Worm (Caenorhabditis elegans) whole organism, L4 larva: ENCODE data around the gene gid-8.

Experiments used
- ceh-28 ChIP-seq: fragments of 150-350 bp; optimal IDR thresholded peaks from 2 replicates; lab custom pipeline; 2014; ENCODE audit warnings: missing biosample characterization, missing genetic modification reagents, missing genetic modification characterization
- dmd-8 ChIP-seq: fragments of 200-800 bp; sonication (Bioruptor generic); IDR thresholded peaks from 2 replicates; pipeline ENCODE4 v1.3.6; 2022; ENCODE audit warnings: missing genetic modification characterization, missing compliant biosample characterization
- hlh-30 ChIP-seq: sonication (generic microtip); optimal IDR thresholded peaks from 2 replicates; lab custom pipeline; 2017; ENCODE audit warnings: antibody characterized with exemption, mild to moderate bottlenecking, missing genetic modification characterization, missing compliant biosample characterization; ENCODE audit not compliant: insufficient read depth
- mdt-29 ChIP-seq: fragments of 200-800 bp; sonication (Bioruptor generic); IDR thresholded peaks from 2 replicates; pipeline ENCODE4 v1.3.6; 2022; ENCODE audit warnings: missing genetic modification reagents, missing genetic modification characterization, missing compliant biosample characterization
- nhr-42 ChIP-seq: fragments of 200-800 bp; sonication (Bioruptor generic); IDR thresholded peaks from 2 replicates; pipeline ENCODE4 v1.3.6; 2022; ENCODE audit warnings: missing genetic modification characterization, missing compliant biosample characterization
- nhr-76 ChIP-seq: fragments of 150-350 bp; optimal IDR thresholded peaks from 2 replicates; lab custom pipeline; 2014; ENCODE audit warnings: missing biosample characterization, missing genetic modification characterization
- pqm-1 ChIP-seq: sonication (generic microtip); optimal IDR thresholded peaks from 2 replicates; lab custom pipeline; 2017; ENCODE audit warnings: missing biosample characterization, missing genetic modification characterization
- unc-39 ChIP-seq: sonication (generic microtip); optimal IDR thresholded peaks from 2 replicates; lab custom pipeline; 2017; ENCODE audit warnings: missing biosample characterization, missing genetic modification characterization

- TF ChIP-seq ceh-28 (tag; lab: Kevin White, UChicago) = no peak
- TF ChIP-seq unc-39 (tag; lab: Kevin White, UChicago) = no peak
- no peak for TF ChIP-seq pqm-1 (tag; lab: Kevin White, UChicago)
- no peak for TF ChIP-seq nhr-42 (GFP tag; lab: Robert Waterston, UW)
- no peak for TF ChIP-seq dmd-8 (GFP tag; lab: Robert Waterston, UW)
- no peak for TF ChIP-seq hlh-30
- no peak for TF ChIP-seq nhr-76 (tag; lab: Kevin White, UChicago)
- no peak for TF ChIP-seq mdt-29 (GFP tag; lab: Robert Waterston, UW)
These were observed 27.8 kb downstream of the gid-8 start, which contains the start of gene C38C3.3 for ce11 chrV:1495334-1495733.
